Fruit fly (Drosophila melanogaster): ENCODE results near the gene CG8360.

dm6 chr2L:8168075-8168474 lies 44.7 kb upstream of the CG8360 start:
- TF ChIP-seq EcR (GFP tag; optimal IDR thresholded peaks at IDR 0.05) (no peak), CG8159 (tag; optimal IDR thresholded peaks at IDR 0.05) (no peak), Ets98B (GFP tag; IDR thresholded peaks at IDR 0.05) (no peak), CG9948 (tag; optimal IDR thresholded peaks at IDR 0.05) (no peak), CG14655 (GFP tag; optimal IDR thresholded peaks at IDR 0.05) (peak; percentile 30), CG10348 (GFP tag; IDR thresholded peaks at IDR 0.05) (no peak), CG34367 (tag; optimal IDR thresholded peaks at IDR 0.05) (no peak), gl (tag; optimal IDR thresholded peaks at IDR 0.05) (no peak), CG4496 (GFP tag; IDR thresholded peaks at IDR 0.05) (no peak), rn (GFP tag; IDR thresholded peaks at IDR 0.05) (no peak)
